Worm (Caenorhabditis elegans) whole organism, L4 larva: ENCODE data around the gene acr-8.

Experiments
- T26A8.4 ChIP-seq: fragments of 200-800 bp; sonication (Bioruptor generic); IDR thresholded peaks from 2 replicates; pipeline ENCODE4 v1.3.6; 2022; ENCODE audit warnings: missing genetic modification characterization, missing compliant biosample characterization
- Y48G9A.11 ChIP-seq: fragments of 200-800 bp; sonication (Bioruptor generic); IDR thresholded peaks from 2 replicates; pipeline ENCODE4 v1.3.6; 2022; ENCODE audit warnings: missing genetic modification reagents, missing genetic modification characterization, missing compliant biosample characterization
- Y5F2A.4 ChIP-seq: fragments of 200-800 bp; sonication (Bioruptor generic); optimal IDR thresholded peaks from 2 replicates; lab custom pipeline; 2018; ENCODE audit warnings: mild to moderate bottlenecking, missing genetic modification characterization, missing compliant biosample characterization
- ama-1 ChIP-seq: fragments of 150-350 bp; optimal IDR thresholded peaks from 2 replicates; lab custom pipeline; 2014; ENCODE audit warnings: inconsistent platforms, mixed read lengths
- ceh-28 ChIP-seq: fragments of 150-350 bp; optimal IDR thresholded peaks from 2 replicates; lab custom pipeline; 2014; ENCODE audit warnings: missing biosample characterization, missing genetic modification reagents, missing genetic modification characterization
- ceh-62 ChIP-seq: sonication (generic microtip); optimal IDR thresholded peaks from 2 replicates; lab custom pipeline; 2017; ENCODE audit warnings: missing biosample characterization, missing genetic modification characterization
- dpl-1 ChIP-seq: fragments of 150-350 bp; optimal IDR thresholded peaks from 2 replicates; lab custom pipeline; 2014; ENCODE audit warnings: missing biosample characterization, missing genetic modification reagents, missing genetic modification characterization
- hif-1 ChIP-seq, 2 experiments: sonication (generic microtip); optimal IDR thresholded peaks; 2 replicates each; lab custom pipeline; 2016 to 2017; ENCODE audit warnings: missing compliant biosample characterization in 2 of 2, missing genetic modification characterization in 2 of 2, missing genetic modification reagents in 2 of 2, missing genotype in 2 of 2, mild to moderate bottlenecking in 1 of 2
- hmg-1.1 ChIP-seq: fragments of 200-800 bp; sonication (Bioruptor generic); IDR thresholded peaks from 2 replicates; pipeline ENCODE4 v1.3.6; 2022; ENCODE audit warnings: missing genetic modification reagents, missing genetic modification characterization, missing compliant biosample characterization
- lin-1 ChIP-seq: fragments of 200-800 bp; sonication (Bioruptor generic); IDR thresholded peaks from 2 replicates; pipeline ENCODE4 v1.3.6; 2022; ENCODE audit warnings: missing genetic modification reagents, missing genetic modification characterization, missing compliant biosample characterization
- mdt-29 ChIP-seq: fragments of 200-800 bp; sonication (Bioruptor generic); IDR thresholded peaks from 2 replicates; pipeline ENCODE4 v1.3.6; 2022; ENCODE audit warnings: missing genetic modification reagents, missing genetic modification characterization, missing compliant biosample characterization
- nhr-10 ChIP-seq: fragments of 150-350 bp; optimal IDR thresholded peaks from 2 replicates; lab custom pipeline; 2014; ENCODE audit warnings: missing biosample characterization, missing genetic modification characterization
- nhr-102 ChIP-seq: sonication (generic microtip); optimal IDR thresholded peaks from 2 replicates; lab custom pipeline; 2016; ENCODE audit warnings: mild to moderate bottlenecking, missing genetic modification characterization, moderate library complexity, missing compliant biosample characterization
- nhr-237 ChIP-seq: sonication (generic microtip); optimal IDR thresholded peaks from 2 replicates; lab custom pipeline; 2017; ENCODE audit warnings: missing biosample characterization, missing genetic modification characterization
- unc-39 ChIP-seq: sonication (generic microtip); optimal IDR thresholded peaks from 2 replicates; lab custom pipeline; 2017; ENCODE audit warnings: missing biosample characterization, missing genetic modification characterization
- unc-62 ChIP-seq, 3 experiments: fragments of 150-350 bp in 1 of 3; sonication (generic microtip); optimal IDR thresholded peaks in 2 of 3; peaks in 1 of 3; 1 replicate in 1 of 3; 2 replicates in 2 of 3; lab custom pipeline; 2014 to 2017; ENCODE audit warnings: missing biosample characterization in 3 of 3, missing genetic modification characterization in 3 of 3, missing genetic modification reagents in 3 of 3, missing genotype in 1 of 3
- zfp-3 ChIP-seq: fragments of 200-800 bp; sonication (Bioruptor generic); conservative IDR thresholded peaks from 2 replicates; pipeline ENCODE4 v1.3.6; 2022; ENCODE audit warnings: missing genetic modification reagents, missing genetic modification characterization, missing compliant biosample characterization

acr-8 gene

ce11 chrX:10446982-10447381 is 34.5 kb downstream of the acr-8 start, which contains the start of gene C39B10.5:
TSS of gene C39B10.5 (plus strand) at chrX:10447343.
- TF ChIP-seq Y5F2A.4 (GFP tag; lab: Kevin White, UChicago) (no peak), nhr-10 (tag; lab: Kevin White, UChicago) (no peak), zfp-3 (GFP tag; lab: Robert Waterston, UW) (no peak), ceh-28 (tag; lab: Kevin White, UChicago) (no peak), Y48G9A.11 (GFP tag; lab: Robert Waterston, UW) (no peak), dpl-1 (GFP tag; lab: Kevin White, UChicago) (no peak), nhr-102 (tag; lab: Kevin White, UChicago) (no peak)

ce11 chrX:10453960-10454359 is 41.4 kb downstream of the acr-8 start, which contains the start of gene lgc-41:
TSS of gene lgc-41 (plus strand) at chrX:10454260.
- TF ChIP-seq ceh-62 (tag; lab: Kevin White, UChicago): no peak
- no peak for TF ChIP-seq lin-1
- TF ChIP-seq hif-1 (tag; optimal IDR thresholded peaks at IDR 0.05; lab: Kevin White, UChicago): no peak
- no peak for TF ChIP-seq T26A8.4 (GFP tag; lab: Robert Waterston, UW)
- no peak for TF ChIP-seq unc-39
- TF ChIP-seq nhr-237: no peak
- TF ChIP-seq ama-1 (lab: Kevin White, UChicago): no peak
- TF ChIP-seq, all 104 proteins: peak for 0

- TF ChIP-seq unc-62 (GFP tag; optimal IDR thresholded peaks at IDR 0.05 in 1 of 2; lab: Kevin White, UChicago) (peak in 1 of 2 experiments; percentile 10), unc-62 (tag; optimal IDR thresholded peaks at IDR 0.05; lab: Kevin White, UChicago) (no peak), hmg-1.1 (GFP tag; lab: Robert Waterston, UW) (no peak)
Measured at ce11 chrX:10462391-10462790, 49.9 kb downstream of the acr-8 start.

ce11 chrX:10463542-10463941 is 51.0 kb downstream of the acr-8 start, which contains the start of gene C39B10.1:
TSS of gene C39B10.1 (minus strand) at chrX:10463642.
- TF ChIP-seq mdt-29 (GFP tag; lab: Robert Waterston, UW) (no peak), unc-62 (GFP tag; optimal IDR thresholded peaks at IDR 0.05 in 1 of 2; lab: Kevin White, UChicago) (peak in 1 of 2 experiments; percentile 60), unc-62 (tag; optimal IDR thresholded peaks at IDR 0.05; lab: Kevin White, UChicago) (no peak)
